Worm (Caenorhabditis elegans): ENCODE data around the gene C39B5.5.

- TF ChIP-seq blmp-1 (tag; optimal IDR thresholded peaks at IDR 0.05; ENCODE audit: insufficient read depth) (no peak), nhr-237 (tag; optimal IDR thresholded peaks at IDR 0.05) (no peak), ZK546.5 (tag; optimal IDR thresholded peaks at IDR 0.05) (no peak), ceh-16 (tag; optimal IDR thresholded peaks at IDR 0.05) (no peak), C34F6.9 (tag; optimal IDR thresholded peaks at IDR 0.05) (no peak), unc-62 (GFP tag; optimal IDR thresholded peaks at IDR 0.05) (no peak), ceh-82 (tag; optimal IDR thresholded peaks at IDR 0.05) (no peak), ztf-11 (tag; optimal IDR thresholded peaks at IDR 0.05) (no peak), nhr-25 (tag; optimal IDR thresholded peaks at IDR 0.05) (no peak), ztf-4 (tag; optimal IDR thresholded peaks at IDR 0.05) (no peak), lin-39 (tag; optimal IDR thresholded peaks at IDR 0.05) (no peak)
Measured at ce11 chrIII:2255522-2255921, 47.6 kb downstream of the C39B5.5 start, which contains the start of gene fbxa-71.
